Fruit fly (Drosophila melanogaster): Measurements from ENCODE around the gene mRpS21.

The mRpS21 gene

dm6 chr3R:13428341-13429040 is 46.9 kb upstream of the mRpS21 start (continued):
- TF ChIP-seq Xbp1 (GFP tag; optimal IDR thresholded peaks at IDR 0.05): peak; percentile 73
- TF ChIP-seq CG6683 (GFP tag; optimal IDR thresholded peaks at IDR 0.05): peak; percentile 15
- TF ChIP-seq Drgx (GFP tag; IDR thresholded peaks at IDR 0.05): peak; percentile 78
- no peak for TF ChIP-seq Sin3A (optimal IDR thresholded peaks at IDR 0.05)
- no peak for TF ChIP-seq BEAF-32 (GFP tag; optimal IDR thresholded peaks at IDR 0.05)
- TF ChIP-seq H2.0 (GFP tag; IDR thresholded peaks at IDR 0.05): peak; percentile 62
- TF ChIP-seq CG16815 (GFP tag; optimal IDR thresholded peaks at IDR 0.05): peak; percentile 55
- no peak for TF ChIP-seq CG4328 (GFP tag; optimal IDR thresholded peaks at IDR 0.05)
- TF ChIP-seq so (GFP tag; IDR thresholded peaks at IDR 0.05): peak; percentile 65; the same call in 1 of the 3 replicates
- TF ChIP-seq CG17829 (tag; optimal IDR thresholded peaks at IDR 0.05): peak; percentile 79
- peak; percentile 74 for TF ChIP-seq CG14441 (GFP tag; IDR thresholded peaks at IDR 0.05)
- peak; percentile 4 for TF ChIP-seq sqz (GFP tag; optimal IDR thresholded peaks at IDR 0.05)
- peak; percentile 58; the same call in 1 of the 3 replicates for TF ChIP-seq ken (GFP tag; IDR thresholded peaks at IDR 0.05)
- TF ChIP-seq CG13624 (GFP tag; optimal IDR thresholded peaks at IDR 0.05): no peak
- TF ChIP-seq Oli (tag; optimal IDR thresholded peaks at IDR 0.05): peak; percentile 75
- peak; percentile 23 for TF ChIP-seq tup (GFP tag; optimal IDR thresholded peaks at IDR 0.05)
- TF ChIP-seq CG11504 (tag; optimal IDR thresholded peaks at IDR 0.05): peak; percentile 76
- peak; percentile 34 for TF ChIP-seq CG11723 (GFP tag; optimal IDR thresholded peaks at IDR 0.05)
- TF ChIP-seq row (GFP tag; IDR thresholded peaks at IDR 0.05): peak; percentile 85
- TF ChIP-seq slp2 (GFP tag; optimal IDR thresholded peaks at IDR 0.05): peak; percentile 36
- peak; percentile 95 for TF ChIP-seq sens (GFP tag)
- TF ChIP-seq CG3281 (GFP tag; optimal IDR thresholded peaks at IDR 0.05): peak; percentile 47
- TF ChIP-seq CG6689 (GFP tag; IDR thresholded peaks at IDR 0.05): peak; percentile 71
- no peak for TF ChIP-seq CG6765 (GFP tag; optimal IDR thresholded peaks at IDR 0.05)
- no peak for TF ChIP-seq CG7928 (GFP tag; optimal IDR thresholded peaks at IDR 0.05)
- TF ChIP-seq caup (GFP tag; optimal IDR thresholded peaks at IDR 0.05; ENCODE audit: severe bottlenecking): peak; percentile 6
- no peak for TF ChIP-seq aop (GFP tag; IDR thresholded peaks at IDR 0.05)
- TF ChIP-seq Aef1 (GFP tag; IDR thresholded peaks at IDR 0.05): peak; percentile 68
- TF ChIP-seq CG7987 (GFP tag; optimal IDR thresholded peaks at IDR 0.05): no peak
- TF ChIP-seq CG6813 (GFP tag; optimal IDR thresholded peaks at IDR 0.05): peak; percentile 66
- TF ChIP-seq CG17186 (GFP tag; optimal IDR thresholded peaks at IDR 0.05): no peak
- peak; percentile 52 for TF ChIP-seq Abd-B (GFP tag; optimal IDR thresholded peaks at IDR 0.05)
- TF ChIP-seq NfI (GFP tag; optimal IDR thresholded peaks at IDR 0.05): peak; percentile 69
- TF ChIP-seq dpn (GFP tag; optimal IDR thresholded peaks at IDR 0.05): peak; percentile 55 to 73
- no peak for TF ChIP-seq unc-4 (GFP tag; IDR thresholded peaks at IDR 0.05; ENCODE audit: partially characterized antibody)
- peak; percentile 48 for TF ChIP-seq en (GFP tag; optimal IDR thresholded peaks at IDR 0.05)
- peak; percentile 69 for TF ChIP-seq CG1603 (tag; optimal IDR thresholded peaks at IDR 0.05)
- TF ChIP-seq CG8765 (GFP tag; IDR thresholded peaks at IDR 0.05): no peak
- no peak; the same call in 1 of the 2 replicates for TF ChIP-seq CG14667 (GFP tag; IDR thresholded peaks at IDR 0.05)
- TF ChIP-seq lov (optimal IDR thresholded peaks at IDR 0.05): no peak
- TF ChIP-seq lov (GFP tag; IDR thresholded peaks at IDR 0.05): peak; percentile 74; the same call in 1 of the 3 replicates
- no peak for TF ChIP-seq emc (GFP tag; optimal IDR thresholded peaks at IDR 0.05)
- TF ChIP-seq vvl (GFP tag; IDR thresholded peaks at IDR 0.05): peak; percentile 84
- no peak for TF ChIP-seq exex (tag; optimal IDR thresholded peaks at IDR 0.05)
- TF ChIP-seq lbe (GFP tag; optimal IDR thresholded peaks at IDR 0.05): no peak
- TF ChIP-seq CG11456 (GFP tag; IDR thresholded peaks at IDR 0.05): peak; percentile 65; the same call in 1 of the 3 replicates
- TF ChIP-seq CG8478 (optimal IDR thresholded peaks at IDR 0.05): no peak
- peak; percentile 69 for TF ChIP-seq dmrt11E (tag; optimal IDR thresholded peaks at IDR 0.05)
- no peak for TF ChIP-seq bowl (GFP tag; IDR thresholded peaks at IDR 0.05)
- TF ChIP-seq Atf-2 (GFP tag; optimal IDR thresholded peaks at IDR 0.05): peak; percentile 35
